Fruit fly (Drosophila melanogaster): ENCODE measurements around the gene CG15386.

The CG15386 gene

dm6 chr2L:2217067-2217684 lies at the start of gene CG15386, which contains the start of the genes CG42371 and mio (continued):
- TF ChIP-seq her (GFP tag; optimal IDR thresholded peaks at IDR 0.05) = peak; percentile 11
- no peak for TF ChIP-seq CG7928 (GFP tag; optimal IDR thresholded peaks at IDR 0.05)
- TF ChIP-seq Nf-YC (tag; optimal IDR thresholded peaks at IDR 0.05) = no peak
- no peak for TF ChIP-seq tup (GFP tag; optimal IDR thresholded peaks at IDR 0.05)
- TF ChIP-seq unc-4 (GFP tag; IDR thresholded peaks at IDR 0.05; ENCODE audit: partially characterized antibody) = peak; percentile 53
- no peak for TF ChIP-seq ftz-f1 (GFP tag; optimal IDR thresholded peaks at IDR 0.05)
- TF ChIP-seq eve (GFP tag; optimal IDR thresholded peaks at IDR 0.05) = no peak
- no peak for TF ChIP-seq CG16779 (GFP tag; IDR thresholded peaks at IDR 0.05)
- TF ChIP-seq CG14441 (GFP tag; IDR thresholded peaks at IDR 0.05) = no peak
- no peak for TF ChIP-seq sima (GFP tag; optimal IDR thresholded peaks at IDR 0.05)
- no peak for TF ChIP-seq Six4 (GFP tag; optimal IDR thresholded peaks at IDR 0.05)
- no peak for TF ChIP-seq pros (GFP tag; optimal IDR thresholded peaks at IDR 0.05)
- no peak for TF ChIP-seq Usf (GFP tag; optimal IDR thresholded peaks at IDR 0.05)
- no peak for TF ChIP-seq Dfd (GFP tag; optimal IDR thresholded peaks at IDR 0.05)
- TF ChIP-seq zfh2 (GFP tag; optimal IDR thresholded peaks at IDR 0.05) = peak; percentile 16
- TF ChIP-seq CG8089 (GFP tag; optimal IDR thresholded peaks at IDR 0.05) = no peak
- TF ChIP-seq al (GFP tag; IDR thresholded peaks at IDR 0.05) = no peak
- TF ChIP-seq CG14014 (GFP tag; IDR thresholded peaks at IDR 0.05) = no peak
- no peak for TF ChIP-seq CG2678 (tag; optimal IDR thresholded peaks at IDR 0.05)
- TF ChIP-seq B-H1 (GFP tag; IDR thresholded peaks at IDR 0.05) = no peak
- no peak for TF ChIP-seq sr (GFP tag; IDR thresholded peaks at IDR 0.05)
- TF ChIP-seq CG6689 (GFP tag; IDR thresholded peaks at IDR 0.05) = no peak
- no peak for TF ChIP-seq pum (GFP tag; optimal IDR thresholded peaks at IDR 0.05)
- peak; percentile 11; the same call in 1 of the 2 replicates for TF ChIP-seq Rfx (GFP tag; IDR thresholded peaks at IDR 0.05)
- peak; percentile 16 for TF ChIP-seq CG12391 (tag; optimal IDR thresholded peaks at IDR 0.05)
- no peak for TF ChIP-seq CG11723 (GFP tag; optimal IDR thresholded peaks at IDR 0.05)
- TF ChIP-seq CG12219 (GFP tag; optimal IDR thresholded peaks at IDR 0.05) = no peak
- no peak for TF ChIP-seq pb (GFP tag; optimal IDR thresholded peaks at IDR 0.05)
- TF ChIP-seq CG7745 (tag; optimal IDR thresholded peaks at IDR 0.05) = no peak
- no peak for TF ChIP-seq Fer2 (tag; optimal IDR thresholded peaks at IDR 0.05)
- no peak for TF ChIP-seq fd64A (GFP tag; optimal IDR thresholded peaks at IDR 0.05)
- no peak for TF ChIP-seq NC2β (GFP tag; optimal IDR thresholded peaks at IDR 0.05)
- TF ChIP-seq CG3163 (GFP tag; optimal IDR thresholded peaks at IDR 0.05) = no peak
- peak; percentile 93 for TF ChIP-seq CG10267 (tag; optimal IDR thresholded peaks at IDR 0.05)
- peak; percentile 47 for TF ChIP-seq mirr (GFP tag; optimal IDR thresholded peaks at IDR 0.05)
- TF ChIP-seq Hr51 (GFP tag; optimal IDR thresholded peaks at IDR 0.05) = no peak
- no peak for TF ChIP-seq CG2889 (GFP tag; IDR thresholded peaks at IDR 0.05)
- TF ChIP-seq E2f1 (GFP tag; IDR thresholded peaks at IDR 0.05) = no peak
- TF ChIP-seq hbn (GFP tag; IDR thresholded peaks at IDR 0.05; ENCODE audit: partially characterized antibody) = no peak
- TF ChIP-seq knrl (GFP tag; IDR thresholded peaks at IDR 0.05; ENCODE audit: partially characterized antibody) = no peak
- no peak for TF ChIP-seq CG11085 (GFP tag; IDR thresholded peaks at IDR 0.05)
- no peak for TF ChIP-seq CG11696 (GFP tag; IDR thresholded peaks at IDR 0.05)
- no peak for TF ChIP-seq Sox102F (GFP tag; optimal IDR thresholded peaks at IDR 0.05)
- TF ChIP-seq CG30403 (GFP tag; optimal IDR thresholded peaks at IDR 0.05) = no peak
- TF ChIP-seq Bdp1 (GFP tag; optimal IDR thresholded peaks at IDR 0.05) = no peak
- no peak for TF ChIP-seq Gsc (GFP tag; IDR thresholded peaks at IDR 0.05)
- TF ChIP-seq CG2116 (GFP tag; optimal IDR thresholded peaks at IDR 0.05) = peak; percentile 47
- no peak for TF ChIP-seq Lhr (GFP tag; optimal IDR thresholded peaks at IDR 0.05)
- TF ChIP-seq CG43689 (GFP tag; IDR thresholded peaks at IDR 0.05) = no peak
- peak; percentile 20 for TF ChIP-seq CG15479 (GFP tag; optimal IDR thresholded peaks at IDR 0.05)
- no peak for TF ChIP-seq CG8944 (GFP tag; optimal IDR thresholded peaks at IDR 0.05)

All from whole organism, embryonic.